Fruit fly (Drosophila melanogaster): ENCODE results near the gene wdb.

dm6 chr3R:27554964-27555363 is 27.1 kb downstream of the wdb start:
- TF ChIP-seq insv (optimal IDR thresholded peaks at IDR 0.05) (no peak), h (optimal IDR thresholded peaks at IDR 0.05) (no peak), Sin3A (optimal IDR thresholded peaks at IDR 0.05) (no peak), Myc (optimal IDR thresholded peaks at IDR 0.05) (no peak)
